Worm (Caenorhabditis elegans) whole organism, L1 larva: Measurements from ENCODE around the gene sod-4.

ENCODE experiments used
- C04F5.9 ChIP-seq: sonication (generic microtip); optimal IDR thresholded peaks from 2 replicates; lab custom pipeline; 2016; ENCODE audit warnings: missing genetic modification characterization, missing compliant biosample characterization
- C16A3.4 ChIP-seq: fragments of 150-350 bp; optimal IDR thresholded peaks from 2 replicates; lab custom pipeline; 2014; ENCODE audit warnings: missing biosample characterization, missing genetic modification characterization
- F16B12.6 ChIP-seq: fragments of 150-350 bp; optimal IDR thresholded peaks from 2 replicates; lab custom pipeline; 2014; ENCODE audit warnings: missing biosample characterization, missing genetic modification characterization
- aha-1 ChIP-seq: fragments of 150-350 bp; optimal IDR thresholded peaks from 2 replicates; lab custom pipeline; 2014; ENCODE audit warnings: missing biosample characterization, missing genetic modification characterization
- alr-1 ChIP-seq: fragments of 200-800 bp; sonication (Bioruptor generic); optimal IDR thresholded peaks from 2 replicates; lab custom pipeline; 2018; ENCODE audit warnings: borderline replicate concordance, mild to moderate bottlenecking, missing genetic modification characterization, missing compliant biosample characterization
- aly-2 ChIP-seq: fragments of 150-350 bp; optimal IDR thresholded peaks from 2 replicates; lab custom pipeline; 2014; ENCODE audit warnings: missing biosample characterization, missing genetic modification characterization
- ama-1 ChIP-seq: fragments of 150-350 bp; optimal IDR thresholded peaks from 2 replicates; lab custom pipeline; 2014
- blmp-1 ChIP-seq: fragments of 150-350 bp; optimal IDR thresholded peaks from 2 replicates; lab custom pipeline; 2014; ENCODE audit warnings: missing biosample characterization, missing genetic modification characterization
- ceh-63 ChIP-seq: fragments of 200-800 bp; sonication (Bioruptor generic); optimal IDR thresholded peaks from 2 replicates; lab custom pipeline; 2018; ENCODE audit warnings: mild to moderate bottlenecking, missing genetic modification characterization, missing compliant biosample characterization
- ceh-82 ChIP-seq, 3 experiments: fragments of 150-350 bp in 1 of 3; sonication (generic microtip) in 2 of 3; optimal IDR thresholded peaks; 2 replicates each; lab custom pipeline; 2014 to 2017; ENCODE audit warnings: missing biosample characterization in 3 of 3, missing genetic modification characterization in 3 of 3
- ceh-88 ChIP-seq: fragments of 200-800 bp; sonication (Bioruptor generic); IDR thresholded peaks from 2 replicates; pipeline ENCODE4 v1.3.6; 2022; ENCODE audit warnings: missing genetic modification characterization, missing compliant biosample characterization
- efl-1 ChIP-seq, 4 experiments: fragments of 150-350 bp; optimal IDR thresholded peaks in 3 of 4; peaks in 1 of 4; 1 replicate in 1 of 4; 2 replicates in 3 of 4; lab custom pipeline; 2014; ENCODE audit warnings: missing biosample characterization in 2 of 4, missing genetic modification characterization in 2 of 4, missing genetic modification reagents in 2 of 4
- efl-3 ChIP-seq: fragments of 200-800 bp; sonication (Bioruptor generic); optimal IDR thresholded peaks from 2 replicates; lab custom pipeline; 2018; ENCODE audit warnings: mild to moderate bottlenecking, missing genetic modification characterization, missing compliant biosample characterization
- egl-13 ChIP-seq: sonication (generic microtip); optimal IDR thresholded peaks from 2 replicates; lab custom pipeline; 2016; ENCODE audit warnings: missing genotype, missing genetic modification reagents, missing genetic modification characterization, missing compliant biosample characterization
- fkh-10 ChIP-seq: sonication (generic microtip); optimal IDR thresholded peaks from 2 replicates; lab custom pipeline; 2017; ENCODE audit warnings: missing biosample characterization, missing genetic modification reagents, missing genetic modification characterization
- fos-1 ChIP-seq: fragments of 150-350 bp; optimal IDR thresholded peaks from 2 replicates; lab custom pipeline; 2014; ENCODE audit warnings: missing biosample characterization, missing genetic modification characterization
- hlh-17 ChIP-seq: fragments of 200-800 bp; sonication (Bioruptor generic); optimal IDR thresholded peaks from 2 replicates; lab custom pipeline; 2018; ENCODE audit warnings: missing genetic modification characterization, mild to moderate bottlenecking, missing compliant biosample characterization, moderate library complexity, borderline replicate concordance
- hlh-4 ChIP-seq: sonication (generic microtip); optimal IDR thresholded peaks from 2 replicates; lab custom pipeline; 2016; ENCODE audit warnings: mild to moderate bottlenecking, missing genetic modification characterization, missing compliant biosample characterization
- irx-1 ChIP-seq: sonication (generic microtip); optimal IDR thresholded peaks from 2 replicates; lab custom pipeline; 2016; ENCODE audit warnings: missing genetic modification characterization, missing compliant biosample characterization
- jun-1 ChIP-seq: fragments of 150-350 bp; optimal IDR thresholded peaks from 2 replicates; lab custom pipeline; 2014; ENCODE audit warnings: missing biosample characterization, missing genetic modification reagents, missing genetic modification characterization
- lin-13 ChIP-seq: fragments of 150-350 bp; optimal IDR thresholded peaks from 2 replicates; lab custom pipeline; 2014; ENCODE audit warnings: missing biosample characterization, missing genetic modification reagents, missing genetic modification characterization
- lin-15B ChIP-seq: fragments of 150-350 bp; sonication (generic microtip); optimal IDR thresholded peaks from 3 replicates; lab custom pipeline; 2014; ENCODE audit warnings: missing biosample characterization, missing genetic modification characterization
- lin-39 ChIP-seq: fragments of 150-350 bp; optimal IDR thresholded peaks from 2 replicates; lab custom pipeline; 2014; ENCODE audit warnings: missing biosample characterization, missing genetic modification reagents, missing genetic modification characterization
- lir-3 ChIP-seq: sonication (generic microtip); optimal IDR thresholded peaks from 2 replicates; lab custom pipeline; 2016; ENCODE audit warnings: mild to moderate bottlenecking, missing genetic modification characterization, moderate library complexity, missing compliant biosample characterization; ENCODE audit not compliant: poor library complexity
- lsy-2 ChIP-seq, 2 experiments: fragments of 150-350 bp; optimal IDR thresholded peaks; 2 replicates each; lab custom pipeline; 2014; ENCODE audit warnings: missing biosample characterization in 2 of 2, missing genetic modification characterization in 2 of 2
- mab-9 ChIP-seq: fragments of 200-800 bp; sonication (Bioruptor generic); IDR thresholded peaks from 2 replicates; pipeline ENCODE4 v1.3.6; 2022; ENCODE audit warnings: missing genetic modification reagents, missing genetic modification characterization, missing compliant biosample characterization
- mep-1 ChIP-seq: fragments of 150-350 bp; optimal IDR thresholded peaks from 2 replicates; lab custom pipeline; 2014; ENCODE audit warnings: missing biosample characterization, missing genetic modification characterization
- nhr-11 ChIP-seq: fragments of 150-350 bp; optimal IDR thresholded peaks from 2 replicates; lab custom pipeline; 2014; ENCODE audit warnings: missing biosample characterization, missing genetic modification characterization
- nhr-237 ChIP-seq: fragments of 150-350 bp; optimal IDR thresholded peaks from 2 replicates; lab custom pipeline; 2014; ENCODE audit warnings: missing biosample characterization, missing genetic modification characterization
- nhr-28 ChIP-seq: fragments of 150-350 bp; optimal IDR thresholded peaks from 2 replicates; lab custom pipeline; 2014; ENCODE audit warnings: missing biosample characterization, missing genetic modification characterization
- nhr-47 ChIP-seq: sonication (generic microtip); optimal IDR thresholded peaks from 2 replicates; lab custom pipeline; 2016; ENCODE audit warnings: mild to moderate bottlenecking, missing genetic modification characterization, moderate library complexity, missing compliant biosample characterization
- nhr-71 ChIP-seq: sonication (generic microtip); optimal IDR thresholded peaks from 2 replicates; lab custom pipeline; 2016; ENCODE audit warnings: mild to moderate bottlenecking, missing genetic modification characterization, moderate library complexity, missing compliant biosample characterization
- nhr-90 ChIP-seq: sonication (generic microtip); optimal IDR thresholded peaks from 2 replicates; lab custom pipeline; 2016; ENCODE audit warnings: mild to moderate bottlenecking, missing genetic modification characterization, missing compliant biosample characterization; ENCODE audit not compliant: poor library complexity
- pag-3 ChIP-seq: sonication (generic microtip); optimal IDR thresholded peaks from 2 replicates; lab custom pipeline; 2017; ENCODE audit warnings: missing genetic modification characterization, mild to moderate bottlenecking, missing compliant biosample characterization, antibody characterized with exemption, borderline replicate concordance; ENCODE audit not compliant: insufficient read depth
- pqm-1 ChIP-seq: sonication (generic microtip); optimal IDR thresholded peaks from 3 replicates; lab custom pipeline; 2017; ENCODE audit warnings: missing biosample characterization, missing genetic modification characterization
- skn-1 ChIP-seq: fragments of 150-350 bp; optimal IDR thresholded peaks from 2 replicates; lab custom pipeline; 2014; ENCODE audit warnings: missing biosample characterization, missing genetic modification characterization
- snu-23 ChIP-seq: sonication (generic microtip); optimal IDR thresholded peaks from 2 replicates; lab custom pipeline; 2016; ENCODE audit warnings: missing genetic modification characterization, missing compliant biosample characterization
- sox-4 ChIP-seq: sonication (generic microtip); optimal IDR thresholded peaks from 2 replicates; lab custom pipeline; 2016; ENCODE audit warnings: missing genetic modification characterization, missing compliant biosample characterization
- sptf-1 ChIP-seq: fragments of 150-350 bp; optimal IDR thresholded peaks from 2 replicates; lab custom pipeline; 2014; ENCODE audit warnings: missing biosample characterization, missing genetic modification characterization
- sup-37 ChIP-seq: fragments of 200-800 bp; sonication (Bioruptor generic); optimal IDR thresholded peaks from 2 replicates; lab custom pipeline; 2018; ENCODE audit warnings: mild to moderate bottlenecking, missing genetic modification characterization, missing compliant biosample characterization
- swsn-7 ChIP-seq: sonication (generic microtip); optimal IDR thresholded peaks from 2 replicates; lab custom pipeline; 2016; ENCODE audit warnings: missing genetic modification characterization, missing compliant biosample characterization
- tlp-1 ChIP-seq: fragments of 150-350 bp; optimal IDR thresholded peaks from 2 replicates; lab custom pipeline; 2014; ENCODE audit warnings: missing biosample characterization, missing genetic modification characterization
- unc-130 ChIP-seq: fragments of 150-350 bp; optimal IDR thresholded peaks from 2 replicates; lab custom pipeline; 2017; ENCODE audit warnings: missing biosample characterization, missing genetic modification characterization, inconsistent platforms
- unc-30 ChIP-seq: sonication (generic microtip); optimal IDR thresholded peaks from 2 replicates; lab custom pipeline; 2017; ENCODE audit warnings: missing biosample characterization, missing genetic modification characterization
- unc-86 ChIP-seq: sonication (generic microtip); optimal IDR thresholded peaks from 2 replicates; lab custom pipeline; 2016; ENCODE audit warnings: missing genetic modification characterization, missing compliant biosample characterization
- xbp-1 ChIP-seq: sonication (generic microtip); optimal IDR thresholded peaks from 2 replicates; lab custom pipeline; 2016; ENCODE audit warnings: missing genetic modification characterization, missing compliant biosample characterization
- zag-1 ChIP-seq: fragments of 150-350 bp; optimal IDR thresholded peaks from 2 replicates; lab custom pipeline; 2014; ENCODE audit warnings: missing biosample characterization, missing genetic modification characterization
- ztf-11 ChIP-seq, 2 experiments: sonication (generic microtip); optimal IDR thresholded peaks; 2 replicates each; lab custom pipeline; 2016 to 2017; ENCODE audit warnings: missing genetic modification characterization in 2 of 2, missing biosample characterization in 1 of 2, missing compliant biosample characterization in 1 of 2
- ztf-4 ChIP-seq: fragments of 150-350 bp; optimal IDR thresholded peaks from 2 replicates; lab custom pipeline; 2014; ENCODE audit warnings: missing biosample characterization, missing genetic modification characterization

sod-4 gene

DNA sequence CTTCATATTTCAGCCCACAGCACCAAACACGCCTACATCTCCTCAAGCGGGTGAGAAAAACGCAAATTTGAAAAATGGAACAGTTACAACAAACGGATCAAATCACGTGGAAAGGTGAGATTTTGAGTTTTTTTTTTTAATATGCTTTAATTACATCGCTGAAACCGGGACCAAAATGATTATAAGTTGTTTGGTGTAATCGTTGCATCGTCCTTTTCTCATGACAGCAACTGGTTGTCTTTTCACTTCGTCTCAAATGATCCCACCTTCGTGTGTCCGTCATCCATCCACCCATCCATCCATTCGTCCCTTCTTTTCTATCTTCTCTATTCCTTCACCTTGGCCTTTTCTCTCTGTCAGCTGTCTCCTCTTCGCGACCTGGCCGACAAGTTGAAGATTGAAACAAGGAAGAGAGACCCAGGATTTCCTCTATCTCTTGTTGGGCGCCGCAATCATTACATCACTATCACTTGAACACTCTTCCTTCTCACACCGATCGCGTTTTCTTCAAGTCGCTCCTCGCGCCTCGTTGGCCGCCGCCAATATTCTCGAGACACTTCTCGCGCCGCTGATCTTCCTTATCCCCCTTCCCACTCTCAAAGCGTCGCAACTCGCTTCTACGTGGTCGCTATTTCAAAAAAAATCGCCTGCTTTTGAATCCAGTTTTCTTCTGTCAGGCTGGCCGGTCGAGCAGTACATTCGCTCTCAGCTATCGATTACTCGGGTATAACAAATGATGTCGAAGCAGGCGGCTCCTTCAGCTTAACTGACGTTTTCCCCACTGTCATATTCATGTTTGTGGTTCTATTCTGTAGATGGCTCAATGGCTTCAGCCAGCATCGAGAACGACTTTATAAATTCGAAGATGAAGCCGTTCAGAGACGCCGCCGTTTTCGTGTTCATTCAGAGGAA lies 42.7 kb downstream of the sod-4 start (continued):
- TF ChIP-seq xbp-1 (tag; lab: Kevin White, UChicago), result no peak
- no peak for TF ChIP-seq lin-15B (tag; lab: Kevin White, UChicago)
- no peak for TF ChIP-seq unc-86 (tag; lab: Kevin White, UChicago)
- TF ChIP-seq ztf-4 (tag; lab: Kevin White, UChicago), result peak; percentile 48
- peak; percentile 82 for TF ChIP-seq nhr-71 (tag; lab: Kevin White, UChicago)
- no peak for TF ChIP-seq lin-39
- no peak for TF ChIP-seq fkh-10 (GFP tag; lab: Kevin White, UChicago)
- peak; percentile 69 to 86 for TF ChIP-seq lsy-2 (tag; optimal IDR thresholded peaks at IDR 0.05; lab: Kevin White, UChicago)
- TF ChIP-seq ceh-88 (GFP tag; lab: Robert Waterston, UW), result no peak
- TF ChIP-seq nhr-47, result peak; percentile 15
- TF ChIP-seq sup-37, result no peak
- TF ChIP-seq alr-1 (tag; lab: Kevin White, UChicago), result no peak
- no peak for TF ChIP-seq skn-1 (tag; lab: Kevin White, UChicago)
- TF ChIP-seq sox-4 (tag; lab: Kevin White, UChicago), result no peak
- no peak for TF ChIP-seq efl-3 (GFP tag; lab: Kevin White, UChicago)
- no peak for TF ChIP-seq F16B12.6
- TF ChIP-seq nhr-28 (tag; lab: Kevin White, UChicago), result no peak
- no peak for TF ChIP-seq aha-1 (tag; lab: Kevin White, UChicago)
- TF ChIP-seq pqm-1 (tag; lab: Kevin White, UChicago), result no peak
- TF ChIP-seq unc-130 (tag; lab: Kevin White, UChicago), result peak; percentile 80
- no peak for TF ChIP-seq hlh-17 (GFP tag; lab: Kevin White, UChicago)
- TF ChIP-seq pag-3, result peak; percentile 41
- TF ChIP-seq C16A3.4 (tag; lab: Kevin White, UChicago), result peak; percentile 15
- TF ChIP-seq blmp-1, result peak; percentile 84
- TF ChIP-seq sptf-1 (tag; lab: Kevin White, UChicago), result no peak
- TF ChIP-seq snu-23 (GFP tag; lab: Kevin White, UChicago), result peak; percentile 64
- no peak for TF ChIP-seq tlp-1 (tag; lab: Kevin White, UChicago)
- TF ChIP-seq nhr-90, result no peak
- no peak for TF ChIP-seq lir-3
- TF ChIP-seq mep-1 (tag; lab: Kevin White, UChicago), result peak; percentile 37
- no peak for TF ChIP-seq lin-13 (GFP tag; lab: Kevin White, UChicago)
- no peak for TF ChIP-seq zag-1 (tag; lab: Kevin White, UChicago)
- TF ChIP-seq hlh-4 (tag; lab: Kevin White, UChicago), result no peak
- TF ChIP-seq jun-1 (tag; lab: Kevin White, UChicago), result no peak

DNA sequence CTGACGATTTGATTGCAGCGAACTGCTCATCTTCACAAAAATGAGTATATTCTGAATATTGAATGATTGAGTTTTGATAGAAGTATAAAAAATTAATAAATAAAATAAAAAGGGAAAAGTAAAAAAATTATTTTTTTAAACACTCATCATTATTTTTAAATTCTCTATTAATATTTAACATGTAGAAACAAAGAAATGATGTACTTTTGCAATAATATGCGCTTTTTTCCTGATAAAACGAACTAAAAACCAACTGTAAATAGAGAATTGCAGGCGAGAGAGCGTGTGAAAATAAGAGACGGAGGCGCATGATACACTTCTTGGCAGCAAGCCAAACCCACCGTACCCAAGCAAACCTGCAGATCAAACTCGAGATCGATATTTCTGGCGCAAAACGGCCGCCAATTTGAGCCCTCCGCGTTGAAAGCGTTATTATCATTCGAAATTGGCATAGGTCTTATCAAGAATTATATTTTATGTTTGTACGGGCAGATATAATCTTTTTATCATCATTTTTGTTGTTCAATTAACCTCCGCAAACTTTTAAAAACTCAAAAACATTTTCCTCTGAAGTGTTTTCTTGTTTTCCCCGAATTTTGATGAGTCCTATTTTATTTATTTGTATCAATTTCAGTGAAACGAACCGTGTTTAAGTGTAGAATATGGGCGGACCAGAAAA lies 44.1 kb downstream of the sod-4 start, which contains the start of the genes rheb-1 and spk-1:
TSS of gene rheb-1 (minus strand) at position 51 of the 679 bp plus-strand sequence.
TSS of gene spk-1 (plus strand) at position 629 of the 679 bp plus-strand sequence.
- peak; percentile 37 for TF ChIP-seq C04F5.9 (tag; lab: Kevin White, UChicago)
- TF ChIP-seq swsn-7 (tag; lab: Kevin White, UChicago), result peak; percentile 90
- TF ChIP-seq unc-30 (tag; lab: Kevin White, UChicago), result no peak
- peak; percentile 69 for TF ChIP-seq blmp-1
- TF ChIP-seq xbp-1 (tag; lab: Kevin White, UChicago), result peak; percentile 87
- peak; percentile 77 for TF ChIP-seq fos-1 (tag; lab: Kevin White, UChicago)
- peak; percentile 75 to 89 (median 75) for TF ChIP-seq ceh-82 (tag; optimal IDR thresholded peaks at IDR 0.05; lab: Kevin White, UChicago)
- peak in 1 of 2 experiments; percentile 43 for TF ChIP-seq ztf-11 (tag; optimal IDR thresholded peaks at IDR 0.05; lab: Kevin White, UChicago)
- peak; percentile 61 for TF ChIP-seq nhr-237 (tag; lab: Kevin White, UChicago)
- peak; percentile 11 for TF ChIP-seq aha-1 (tag; lab: Kevin White, UChicago)
- TF ChIP-seq efl-1 (optimal IDR thresholded peaks at IDR 0.05; lab: Kevin White, UChicago), result peak; percentile 83 to 84
- peak; percentile 69 to 97 for TF ChIP-seq efl-1 (GFP tag; optimal IDR thresholded peaks at IDR 0.05 in 1 of 2; lab: Kevin White, UChicago)
- TF ChIP-seq hlh-4 (tag; lab: Kevin White, UChicago), result no peak
- TF ChIP-seq ceh-63 (GFP tag; lab: Kevin White, UChicago), result no peak
- peak; percentile 79 for TF ChIP-seq lin-13 (GFP tag; lab: Kevin White, UChicago)
- TF ChIP-seq sup-37, result peak; percentile 57
- peak; percentile 57 for TF ChIP-seq irx-1
- no peak for TF ChIP-seq aly-2 (tag; lab: Kevin White, UChicago)
- peak; percentile 58 for TF ChIP-seq nhr-11
- peak; percentile 60 for TF ChIP-seq mab-9 (GFP tag; lab: Robert Waterston, UW)
- TF ChIP-seq ceh-88 (GFP tag; lab: Robert Waterston, UW), result peak; percentile 69; the same call in 1 of the 2 replicates
- peak; percentile 81 for TF ChIP-seq unc-130 (tag; lab: Kevin White, UChicago)
- TF ChIP-seq egl-13 (tag; lab: Kevin White, UChicago), result peak; percentile 82
- TF ChIP-seq ama-1 (lab: Kevin White, UChicago), result peak; percentile 48
